Fruit fly (Drosophila melanogaster) whole organism, embryonic: ENCODE measurements around the gene CG5928.

ENCODE experiments used
- B-H1 ChIP-seq: fragments of 200-800 bp; sonication (Bioruptor generic); IDR thresholded peaks from 3 replicates; pipeline ENCODE4 v1.3.6; 2022; ENCODE audit warnings: missing biosample characterization, missing genetic modification characterization
- Bgb ChIP-seq: fragments of 200-800 bp; sonication (Bioruptor generic); IDR thresholded peaks from 2 replicates; pipeline ENCODE4 v1.3.6; 2022; ENCODE audit warnings: missing biosample characterization, missing genetic modification characterization; ENCODE audit not compliant: partially characterized antibody
- CG10462 ChIP-seq: fragments of 200-800 bp; sonication (Bioruptor generic); optimal IDR thresholded peaks from 2 replicates; lab custom pipeline; 2016; ENCODE audit warnings: missing biosample characterization, missing genetic modification characterization
- CG12155 ChIP-seq: fragments of 200-800 bp; sonication (Bioruptor generic); optimal IDR thresholded peaks from 3 replicates; lab custom pipeline; 2016; ENCODE audit warnings: missing biosample characterization, missing genetic modification characterization
- CG14050 ChIP-seq: fragments of 200-800 bp; sonication (Bioruptor generic); IDR thresholded peaks from 3 replicates; pipeline ENCODE4 v1.3.6; 2022; ENCODE audit warnings: missing biosample characterization, missing genetic modification characterization
- CG15073 ChIP-seq: fragments of 200-800 bp; sonication (Bioruptor generic); optimal IDR thresholded peaks from 2 replicates; lab custom pipeline; 2016; ENCODE audit warnings: missing biosample characterization, missing genetic modification characterization
- CG32532 ChIP-seq: fragments of 200-800 bp; sonication (Bioruptor generic); IDR thresholded peaks from 2 replicates; pipeline ENCODE4 v1.3.6; 2022; ENCODE audit warnings: missing biosample characterization, missing genetic modification characterization
- CG32772 ChIP-seq: fragments of 200-800 bp; sonication (Bioruptor generic); IDR thresholded peaks from 2 replicates; pipeline ENCODE4 v1.3.6; 2022; ENCODE audit warnings: missing biosample characterization, missing genetic modification characterization
- CG3281 ChIP-seq: fragments of 200-800 bp; sonication (Bioruptor generic); optimal IDR thresholded peaks from 3 replicates; lab custom pipeline; 2017; ENCODE audit warnings: missing biosample characterization, mild to moderate bottlenecking, missing genetic modification characterization
- CG42726 ChIP-seq: fragments of 200-800 bp; sonication (Bioruptor generic); IDR thresholded peaks from 2 replicates; pipeline ENCODE4 v1.3.6; 2022; ENCODE audit warnings: missing biosample characterization, missing genetic modification characterization; ENCODE audit not compliant: partially characterized antibody
- CG4282 ChIP-seq: fragments of 200-800 bp; sonication (Bioruptor generic); optimal IDR thresholded peaks from 2 replicates; lab custom pipeline; 2016; ENCODE audit warnings: missing biosample characterization, missing genetic modification characterization
- CG4707 ChIP-seq: fragments of 200-800 bp; sonication (Bioruptor generic); optimal IDR thresholded peaks from 2 replicates; lab custom pipeline; 2018; ENCODE audit warnings: missing biosample characterization, mild to moderate bottlenecking, missing genetic modification characterization, moderate library complexity
- CG6813 ChIP-seq: fragments of 200-800 bp; sonication (Bioruptor generic); optimal IDR thresholded peaks from 2 replicates; lab custom pipeline; 2017; ENCODE audit warnings: missing biosample characterization, missing genetic modification characterization, mild to moderate bottlenecking, moderate library complexity, missing genetic modification reagents
- CG6854 ChIP-seq: fragments of 200-800 bp; sonication (Bioruptor generic); optimal IDR thresholded peaks from 3 replicates; lab custom pipeline; 2017; ENCODE audit warnings: missing biosample characterization, mild to moderate bottlenecking, missing genetic modification characterization
- CG7556 ChIP-seq: fragments of 200-800 bp; sonication (Bioruptor generic); optimal IDR thresholded peaks from 2 replicates; lab custom pipeline; 2017; ENCODE audit warnings: missing biosample characterization, mild to moderate bottlenecking, missing genetic modification characterization
- CG8924 ChIP-seq: fragments of 200-800 bp; optimal IDR thresholded peaks from 3 replicates; lab custom pipeline; 2019; ENCODE audit warnings: missing biosample characterization, mild to moderate bottlenecking, missing genetic modification characterization, moderate library complexity
- CTCF ChIP-seq: fragments of 200-800 bp; sonication (Bioruptor generic); optimal IDR thresholded peaks from 2 replicates; lab custom pipeline; 2017; ENCODE audit warnings: missing biosample characterization, mild to moderate bottlenecking, missing genetic modification characterization, moderate library complexity
- Dll ChIP-seq: fragments of 200-800 bp; sonication (Bioruptor generic); IDR thresholded peaks from 4 replicates; pipeline ENCODE4 v1.3.6; 2022; ENCODE audit warnings: missing biosample characterization, missing genetic modification characterization; ENCODE audit not compliant: partially characterized antibody
- Doc2 ChIP-seq: fragments of 200-800 bp; sonication (Bioruptor generic); IDR thresholded peaks from 2 replicates; pipeline ENCODE4 v1.3.6; 2022; ENCODE audit warnings: missing biosample characterization, missing genetic modification characterization
- Gsc ChIP-seq: fragments of 200-800 bp; sonication (Bioruptor generic); IDR thresholded peaks from 2 replicates; pipeline ENCODE4 v1.3.6; 2022; ENCODE audit warnings: missing biosample characterization, missing genetic modification characterization
- H2.0 ChIP-seq: fragments of 200-800 bp; sonication (Bioruptor generic); IDR thresholded peaks from 2 replicates; pipeline ENCODE4 v1.3.6; 2022; ENCODE audit warnings: missing biosample characterization, missing genetic modification characterization
- MBD-R2 ChIP-seq: fragments of 200-800 bp; sonication (Bioruptor generic); IDR thresholded peaks from 2 replicates; pipeline ENCODE4 v1.3.6; 2022; ENCODE audit warnings: missing biosample characterization, missing genetic modification characterization
- NK7.1 ChIP-seq: fragments of 200-800 bp; sonication (Bioruptor generic); optimal IDR thresholded peaks from 3 replicates; lab custom pipeline; 2016; ENCODE audit warnings: missing biosample characterization, missing genetic modification characterization
- Nf-YC ChIP-seq: fragments of 200-800 bp; optimal IDR thresholded peaks from 3 replicates; lab custom pipeline; 2019; ENCODE audit warnings: missing biosample characterization, mild to moderate bottlenecking, missing genetic modification characterization, moderate library complexity
- PHDP ChIP-seq: fragments of 200-800 bp; sonication (Bioruptor generic); optimal IDR thresholded peaks from 3 replicates; lab custom pipeline; 2018; ENCODE audit warnings: missing biosample characterization, mild to moderate bottlenecking, missing genetic modification characterization, moderate library complexity
- Rx ChIP-seq: fragments of 200-800 bp; sonication (Bioruptor generic); IDR thresholded peaks from 2 replicates; pipeline ENCODE4 v1.3.6; 2022; ENCODE audit warnings: missing biosample characterization, missing genetic modification characterization
- Side ChIP-seq: fragments of 200-800 bp; sonication (Bioruptor generic); optimal IDR thresholded peaks from 2 replicates; lab custom pipeline; 2016; ENCODE audit warnings: missing biosample characterization, missing genetic modification characterization
- Sin3A ChIP-seq: fragments of >200 bp; optimal IDR thresholded peaks from 2 replicates; lab custom pipeline; 2018
- bigmax ChIP-seq: fragments of 200-800 bp; sonication (Bioruptor generic); optimal IDR thresholded peaks from 2 replicates; lab custom pipeline; 2018; ENCODE audit warnings: missing biosample characterization, mild to moderate bottlenecking, missing genetic modification characterization
- btn ChIP-seq: fragments of 200-800 bp; sonication (Bioruptor generic); optimal IDR thresholded peaks from 2 replicates; lab custom pipeline; 2016; ENCODE audit warnings: missing biosample characterization, missing genetic modification characterization
- crc ChIP-seq: fragments of 200-800 bp; sonication (Bioruptor generic); optimal IDR thresholded peaks from 2 replicates; lab custom pipeline; 2016; ENCODE audit warnings: missing biosample characterization, missing genetic modification characterization
- da ChIP-seq: fragments of 200-800 bp; sonication (Bioruptor generic); optimal IDR thresholded peaks from 2 replicates; lab custom pipeline; 2016; ENCODE audit warnings: missing biosample characterization, missing genetic modification characterization
- grau ChIP-seq: fragments of 200-800 bp; optimal IDR thresholded peaks from 3 replicates; lab custom pipeline; 2019; ENCODE audit warnings: missing biosample characterization, mild to moderate bottlenecking, missing genetic modification characterization, moderate library complexity
- gt ChIP-seq: fragments of 200-800 bp; sonication (Bioruptor generic); IDR thresholded peaks from 2 replicates; pipeline ENCODE4 v1.3.6; 2022; ENCODE audit warnings: missing biosample characterization, missing genetic modification characterization
- hth ChIP-seq: fragments of >200 bp; optimal IDR thresholded peaks from 2 replicates; lab custom pipeline; 2017; ENCODE audit warnings: inconsistent platforms
- kah ChIP-seq: fragments of 200-800 bp; sonication (Bioruptor generic); optimal IDR thresholded peaks from 2 replicates; lab custom pipeline; 2018; ENCODE audit warnings: missing biosample characterization, mild to moderate bottlenecking, missing genetic modification characterization
- kni ChIP-seq: fragments of 200-800 bp; sonication (Bioruptor generic); optimal IDR thresholded peaks from 3 replicates; lab custom pipeline; 2017; ENCODE audit warnings: mild to moderate bottlenecking, missing biosample characterization, missing genetic modification reagents, missing genetic modification characterization
- nau ChIP-seq: fragments of 200-800 bp; sonication (Bioruptor generic); optimal IDR thresholded peaks from 3 replicates; lab custom pipeline; 2017; ENCODE audit warnings: missing biosample characterization, mild to moderate bottlenecking, missing genetic modification characterization, missing genetic modification reagents
- run ChIP-seq: fragments of 200-800 bp; sonication (Bioruptor generic); optimal IDR thresholded peaks from 3 replicates; lab custom pipeline; 2018; ENCODE audit warnings: missing biosample characterization, mild to moderate bottlenecking, missing genetic modification characterization
- sc ChIP-seq, 3 experiments: fragments of >200 bp in 2 of 3; fragments of 200-800 bp in 1 of 3; sonication (Bioruptor generic) in 1 of 3; optimal IDR thresholded peaks; 2 replicates in 2 of 3; 3 replicates in 1 of 3; lab custom pipeline; 2017; ENCODE audit warnings: mild to moderate bottlenecking in 1 of 3, missing biosample characterization in 1 of 3, missing genetic modification characterization in 1 of 3, missing genetic modification reagents in 1 of 3
- schlank ChIP-seq: fragments of 200-800 bp; sonication (Bioruptor generic); optimal IDR thresholded peaks from 2 replicates; lab custom pipeline; 2018; ENCODE audit warnings: missing biosample characterization, mild to moderate bottlenecking, missing genetic modification characterization
- sisA ChIP-seq: fragments of 200-800 bp; sonication (Bioruptor generic); IDR thresholded peaks from 2 replicates; pipeline ENCODE4 v1.3.6; 2022; ENCODE audit warnings: missing biosample characterization, missing genetic modification characterization
- toy ChIP-seq: fragments of 200-800 bp; sonication (Bioruptor generic); IDR thresholded peaks from 2 replicates; pipeline ENCODE4 v1.3.6; 2022; ENCODE audit warnings: missing biosample characterization, missing genetic modification characterization
- wek ChIP-seq: fragments of 200-800 bp; sonication (Bioruptor generic); optimal IDR thresholded peaks from 3 replicates; lab custom pipeline; 2018; ENCODE audit warnings: missing biosample characterization, mild to moderate bottlenecking, missing genetic modification characterization, moderate library complexity
- zen2 ChIP-seq: fragments of 200-800 bp; sonication (Bioruptor generic); IDR thresholded peaks from 3 replicates; pipeline ENCODE4 v1.3.6; 2022; ENCODE audit warnings: missing biosample characterization, missing genetic modification characterization; ENCODE audit not compliant: partially characterized antibody
- zf30C ChIP-seq: fragments of 200-800 bp; sonication (Bioruptor generic); optimal IDR thresholded peaks from 3 replicates; lab custom pipeline; 2018; ENCODE audit warnings: missing biosample characterization, mild to moderate bottlenecking, missing genetic modification characterization

Gene CG5928

dm6 chrX:6089679-6090460 lies 22.1 kb downstream of the CG5928 start, which contains the start of gene raptor (continued):
- TF ChIP-seq MBD-R2 (0 out of 2 replicates have a peak, but pooled peaks have one; percentile 16), Nf-YC (tag; lab: Kevin White, UChicago) (no peak), CG3281 (no peak), da (GFP tag; lab: Kevin White, UChicago) (no peak), bigmax (GFP tag; lab: Kevin White, UChicago) (peak; percentile 43), run (no peak)

- peak; percentile 44; the same call in 1 of the 3 replicates for TF ChIP-seq CG14050 (GFP tag; lab: Robert Waterston, UW)
- no peak for TF ChIP-seq CG42726 (GFP tag; lab: Robert Waterston, UW)
- no peak for TF ChIP-seq nau (GFP tag; lab: Kevin White, UChicago)
- no peak for TF ChIP-seq CG6813 (GFP tag; lab: Kevin White, UChicago)
- TF ChIP-seq zf30C (GFP tag; lab: Kevin White, UChicago), result no peak
- TF ChIP-seq CG4282 (GFP tag; lab: Kevin White, UChicago), result no peak
- no peak for TF ChIP-seq Bgb (GFP tag; lab: Robert Waterston, UW)
- TF ChIP-seq Sin3A (lab: Kevin White, UChicago), result peak; percentile 41
- TF ChIP-seq gt, result no peak
- TF ChIP-seq sc (optimal IDR thresholded peaks at IDR 0.05; lab: Kevin White, UChicago), result no peak
- no peak for TF ChIP-seq sc (GFP tag; optimal IDR thresholded peaks at IDR 0.05; lab: Kevin White, UChicago)
- no peak for TF ChIP-seq Gsc (GFP tag; lab: Robert Waterston, UW)
- peak; percentile 23; the same call in 1 of the 3 replicates for TF ChIP-seq B-H1 (GFP tag; lab: Robert Waterston, UW)
- no peak; the same call in none of the 2 replicates for TF ChIP-seq sisA (GFP tag; lab: Robert Waterston, UW)
- TF ChIP-seq CG7556 (GFP tag; lab: Kevin White, UChicago), result no peak
- TF ChIP-seq CG6854, result peak; percentile 1
- TF ChIP-seq NK7.1 (GFP tag; lab: Kevin White, UChicago), result no peak
- peak; percentile 13 for TF ChIP-seq Side (GFP tag; lab: Kevin White, UChicago)
- TF ChIP-seq CG10462 (GFP tag; lab: Kevin White, UChicago), result no peak
- TF ChIP-seq btn (GFP tag; lab: Kevin White, UChicago), result no peak
- TF ChIP-seq H2.0 (GFP tag; lab: Robert Waterston, UW), result peak; percentile 18; the same call in 1 of the 2 replicates
- TF ChIP-seq Nf-YC (tag; lab: Kevin White, UChicago), result peak; percentile 11
- peak; percentile 3 for TF ChIP-seq schlank (tag; lab: Kevin White, UChicago)
- peak; percentile 0 for TF ChIP-seq CG12155 (GFP tag; lab: Kevin White, UChicago)
- TF ChIP-seq wek, result no peak
- no peak for TF ChIP-seq Rx (GFP tag; lab: Robert Waterston, UW)
- no peak; the same call in 1 of the 2 replicates for TF ChIP-seq CG32772 (GFP tag; lab: Robert Waterston, UW)
- peak; percentile 96 for TF ChIP-seq grau (tag; lab: Kevin White, UChicago)
- TF ChIP-seq crc (GFP tag; lab: Kevin White, UChicago), result no peak
- TF ChIP-seq zen2, result no peak
- peak; percentile 15 for TF ChIP-seq PHDP (tag; lab: Kevin White, UChicago)
- peak; percentile 15 for TF ChIP-seq CG8924 (tag; lab: Kevin White, UChicago)
- TF ChIP-seq Doc2 (GFP tag; lab: Robert Waterston, UW), result no peak
- TF ChIP-seq CG15073 (GFP tag; lab: Kevin White, UChicago), result no peak
- TF ChIP-seq Dll (GFP tag; lab: Robert Waterston, UW), result no peak
- no peak for TF ChIP-seq da (GFP tag; lab: Kevin White, UChicago)
- TF ChIP-seq hth (lab: Kevin White, UChicago), result no peak
- no peak for TF ChIP-seq kni
- TF ChIP-seq CG4707 (GFP tag; lab: Kevin White, UChicago), result no peak
- TF ChIP-seq CTCF (GFP tag; lab: Kevin White, UChicago), result no peak
- TF ChIP-seq toy (GFP tag; lab: Robert Waterston, UW), result no peak
- peak; percentile 54 for TF ChIP-seq CG32532
- no peak for TF ChIP-seq kah (GFP tag; lab: Kevin White, UChicago)
These were observed 23.3 kb downstream of the CG5928 start, which contains the start of the genes Nep1 and Mipp2 for dm6 chrX:6090809-6091667. Nep1 (plus strand) TSS chrX:6091205. Mipp2 (minus strand) TSS chrX:6091471.
